Fruit fly (Drosophila melanogaster) ovary, adult (tissue): ENCODE results near the gene Prosbeta6.

Experiments
- CG17801 ChIP-seq: fragments of 200-800 bp; optimal IDR thresholded peaks from 2 replicates; lab custom pipeline; 2019; ENCODE audit warnings: missing biosample characterization, mild to moderate bottlenecking, missing genetic modification characterization, moderate library complexity; ENCODE audit not compliant: partially characterized antibody

The Prosbeta6 gene

dm6 chr3L:16610201-16610600 lies at the start of gene Prosbeta6:
Prosbeta6 (minus strand) TSS chr3L:16610418.
- TF ChIP-seq CG17801 (GFP tag; lab: Kevin White, UChicago): peak; percentile 28

dm6 chr3L:16659099-16659498 lies 48.9 kb upstream of the Prosbeta6 start:
- TF ChIP-seq CG17801 (GFP tag; lab: Kevin White, UChicago): no peak

- TF ChIP-seq CG17801 (GFP tag; lab: Kevin White, UChicago): no peak
Measured at dm6 chr3L:16657014-16657413, 46.8 kb upstream of the Prosbeta6 start.

dm6 chr3L:16653679-16654078 lies 43.5 kb upstream of the Prosbeta6 start:
- no peak for TF ChIP-seq CG17801 (GFP tag; lab: Kevin White, UChicago)

- no peak for TF ChIP-seq CG17801 (GFP tag; lab: Kevin White, UChicago)
Measured at dm6 chr3L:16652531-16652930, 42.3 kb upstream of the Prosbeta6 start.

- no peak for TF ChIP-seq CG17801 (GFP tag; lab: Kevin White, UChicago)
Measured at dm6 chr3L:16651127-16651526, 40.9 kb upstream of the Prosbeta6 start.

- TF ChIP-seq CG17801 (GFP tag; lab: Kevin White, UChicago): no peak
Measured at dm6 chr3L:16650078-16650477, 39.9 kb upstream of the Prosbeta6 start.

dm6 chr3L:16647578-16648113 lies 37.4 kb upstream of the Prosbeta6 start, which contains the start of gene Abl:
Abl (minus strand) TSS chr3L:16647882.
- peak; percentile 75 for TF ChIP-seq CG17801 (GFP tag; lab: Kevin White, UChicago)

dm6 chr3L:16646865-16647459 lies 36.7 kb upstream of the Prosbeta6 start:
- TF ChIP-seq CG17801 (GFP tag; lab: Kevin White, UChicago): no peak

- no peak for TF ChIP-seq CG17801 (GFP tag; lab: Kevin White, UChicago)
Measured at dm6 chr3L:16645323-16645982, 35.2 kb upstream of the Prosbeta6 start.

dm6 chr3L:16644505-16644904 lies 34.3 kb upstream of the Prosbeta6 start:
- TF ChIP-seq CG17801 (GFP tag; lab: Kevin White, UChicago): no peak

dm6 chr3L:16642954-16643353 lies 32.7 kb upstream of the Prosbeta6 start:
- TF ChIP-seq CG17801 (GFP tag; lab: Kevin White, UChicago): peak; percentile 34

- TF ChIP-seq CG17801 (GFP tag; lab: Kevin White, UChicago): no peak
Measured at dm6 chr3L:16642088-16642507, 31.9 kb upstream of the Prosbeta6 start.

- no peak for TF ChIP-seq CG17801 (GFP tag; lab: Kevin White, UChicago)
Measured at dm6 chr3L:16641094-16641493, 30.9 kb upstream of the Prosbeta6 start.

dm6 chr3L:16640509-16641068 lies 30.4 kb upstream of the Prosbeta6 start:
- TF ChIP-seq CG17801 (GFP tag; lab: Kevin White, UChicago): no peak
